Worm (Caenorhabditis elegans) whole organism, L3 larva: ENCODE measurements around the gene srg-60.

Experiments
- ama-1 ChIP-seq: fragments of 150-350 bp; optimal IDR thresholded peaks from 2 replicates; lab custom pipeline; 2018
- ceh-16 ChIP-seq: sonication (generic microtip); optimal IDR thresholded peaks from 2 replicates; lab custom pipeline; 2017; ENCODE audit warnings: missing biosample characterization, missing genetic modification characterization
- ceh-28 ChIP-seq: fragments of 150-350 bp; optimal IDR thresholded peaks from 2 replicates; lab custom pipeline; 2014; ENCODE audit warnings: missing biosample characterization, missing genetic modification reagents, missing genetic modification characterization
- ceh-82 ChIP-seq: fragments of 150-350 bp; optimal IDR thresholded peaks from 2 replicates; lab custom pipeline; 2014; ENCODE audit warnings: missing biosample characterization, missing genetic modification characterization
- daf-12 ChIP-seq: fragments of 150-350 bp; optimal IDR thresholded peaks from 2 replicates; lab custom pipeline; 2014; ENCODE audit warnings: missing biosample characterization, missing genetic modification reagents, missing genetic modification characterization
- egl-27 ChIP-seq: sonication (generic microtip); optimal IDR thresholded peaks from 4 replicates; lab custom pipeline; 2017; ENCODE audit warnings: missing biosample characterization, missing genetic modification reagents, missing genetic modification characterization
- egl-5 ChIP-seq: fragments of 150-350 bp; optimal IDR thresholded peaks from 2 replicates; lab custom pipeline; 2017; ENCODE audit warnings: missing biosample characterization, missing genetic modification reagents, missing genetic modification characterization, inconsistent platforms
- elt-1 ChIP-seq: fragments of 150-350 bp; optimal IDR thresholded peaks from 2 replicates; lab custom pipeline; 2014; ENCODE audit warnings: missing biosample characterization, missing genetic modification characterization
- elt-2 ChIP-seq: sonication (generic microtip); optimal IDR thresholded peaks from 2 replicates; lab custom pipeline; 2016; ENCODE audit warnings: missing genetic modification reagents, mild to moderate bottlenecking, missing genetic modification characterization, missing compliant biosample characterization
- elt-3 ChIP-seq, 3 experiments: fragments of 150-350 bp in 1 of 3; sonication (generic microtip) in 2 of 3; optimal IDR thresholded peaks; 2 replicates in 2 of 3; 4 replicates in 1 of 3; lab custom pipeline; 2014 to 2017; ENCODE audit warnings: missing biosample characterization in 3 of 3, missing genetic modification characterization in 3 of 3
- fkh-2 ChIP-seq: fragments of 150-350 bp; optimal IDR thresholded peaks from 2 replicates; lab custom pipeline; 2014; ENCODE audit warnings: missing biosample characterization, missing genetic modification reagents, missing genetic modification characterization
- fos-1 ChIP-seq: fragments of 150-350 bp; optimal IDR thresholded peaks from 2 replicates; lab custom pipeline; 2014; ENCODE audit warnings: missing biosample characterization, missing genetic modification characterization
- hmg-11 ChIP-seq: sonication (generic microtip); optimal IDR thresholded peaks from 2 replicates; lab custom pipeline; 2016; ENCODE audit warnings: missing genetic modification characterization, missing compliant biosample characterization
- jun-1 ChIP-seq: fragments of 150-350 bp; optimal IDR thresholded peaks from 2 replicates; lab custom pipeline; 2014; ENCODE audit warnings: missing biosample characterization, missing genetic modification reagents, missing genetic modification characterization
- lin-15B ChIP-seq: fragments of 150-350 bp; optimal IDR thresholded peaks from 2 replicates; lab custom pipeline; 2014; ENCODE audit warnings: missing biosample characterization, missing genetic modification characterization
- mml-1 ChIP-seq: fragments of 150-350 bp; sonication (generic microtip); optimal IDR thresholded peaks from 3 replicates; lab custom pipeline; 2014; ENCODE audit warnings: missing biosample characterization, missing genetic modification characterization
- nfya-1 ChIP-seq: sonication (generic microtip); optimal IDR thresholded peaks from 2 replicates; lab custom pipeline; 2017; ENCODE audit warnings: missing genetic modification characterization, mild to moderate bottlenecking, missing compliant biosample characterization, antibody characterized with exemption, moderate library complexity; ENCODE audit not compliant: insufficient read depth
- nhr-11 ChIP-seq: fragments of 150-350 bp; optimal IDR thresholded peaks from 2 replicates; lab custom pipeline; 2014; ENCODE audit warnings: missing biosample characterization, missing genetic modification characterization
- nhr-12 ChIP-seq: fragments of 150-350 bp; optimal IDR thresholded peaks from 2 replicates; lab custom pipeline; 2014; ENCODE audit warnings: missing biosample characterization, missing genetic modification characterization
- nhr-23 ChIP-seq: fragments of 150-350 bp; optimal IDR thresholded peaks from 2 replicates; lab custom pipeline; 2014; ENCODE audit warnings: missing biosample characterization, missing genetic modification reagents, missing genetic modification characterization
- nhr-237 ChIP-seq: fragments of 150-350 bp; optimal IDR thresholded peaks from 2 replicates; lab custom pipeline; 2014; ENCODE audit warnings: missing biosample characterization, missing genetic modification characterization
- nhr-25 ChIP-seq: sonication (generic microtip); optimal IDR thresholded peaks from 2 replicates; lab custom pipeline; 2017; ENCODE audit warnings: missing biosample characterization, missing genetic modification characterization
- nhr-28 ChIP-seq: fragments of 150-350 bp; optimal IDR thresholded peaks from 2 replicates; lab custom pipeline; 2014; ENCODE audit warnings: missing biosample characterization, missing genetic modification characterization
- nhr-43 ChIP-seq: sonication (generic microtip); optimal IDR thresholded peaks from 2 replicates; lab custom pipeline; 2016; ENCODE audit warnings: mild to moderate bottlenecking, missing genetic modification characterization, missing compliant biosample characterization; ENCODE audit not compliant: poor library complexity, severe bottlenecking
- nhr-67 ChIP-seq: fragments of 150-350 bp; optimal IDR thresholded peaks from 2 replicates; lab custom pipeline; 2014; ENCODE audit warnings: missing biosample characterization, missing genetic modification characterization
- nhr-77 ChIP-seq: fragments of 150-350 bp; optimal IDR thresholded peaks from 2 replicates; lab custom pipeline; 2014; ENCODE audit warnings: missing biosample characterization, missing genetic modification characterization
- pha-4 ChIP-seq: fragments of 150-350 bp; optimal IDR thresholded peaks from 2 replicates; lab custom pipeline; 2014; ENCODE audit warnings: missing biosample characterization, missing genetic modification reagents, missing genetic modification characterization
- pqm-1 ChIP-seq: fragments of 150-350 bp; optimal IDR thresholded peaks from 2 replicates; lab custom pipeline; 2017; ENCODE audit warnings: missing biosample characterization, missing genetic modification characterization, inconsistent platforms
- sea-2 ChIP-seq: fragments of 150-350 bp; sonication (generic microtip); optimal IDR thresholded peaks from 4 replicates; lab custom pipeline; 2014; ENCODE audit warnings: missing biosample characterization, missing genetic modification reagents, missing genetic modification characterization
- skn-1 ChIP-seq: fragments of 150-350 bp; optimal IDR thresholded peaks from 2 replicates; lab custom pipeline; 2014; ENCODE audit warnings: missing biosample characterization, missing genetic modification characterization
- snpc-4 ChIP-seq: fragments of 150-350 bp; optimal IDR thresholded peaks from 2 replicates; lab custom pipeline; 2014; ENCODE audit warnings: missing biosample characterization, missing genetic modification characterization
- tbx-2 ChIP-seq: sonication (generic microtip); optimal IDR thresholded peaks from 2 replicates; lab custom pipeline; 2016; ENCODE audit warnings: mild to moderate bottlenecking, missing genetic modification characterization, missing compliant biosample characterization
- unc-39 ChIP-seq: sonication (generic microtip); optimal IDR thresholded peaks from 4 replicates; lab custom pipeline; 2017; ENCODE audit warnings: missing biosample characterization, missing genetic modification characterization
- unc-62 ChIP-seq: fragments of 150-350 bp; sonication (generic microtip); optimal IDR thresholded peaks from 4 replicates; lab custom pipeline; 2014; ENCODE audit warnings: missing biosample characterization, missing genetic modification reagents, missing genetic modification characterization
- zag-1 ChIP-seq: fragments of 150-350 bp; optimal IDR thresholded peaks from 2 replicates; lab custom pipeline; 2014; ENCODE audit warnings: missing biosample characterization, missing genetic modification characterization
- ztf-11 ChIP-seq: fragments of 150-350 bp; optimal IDR thresholded peaks from 2 replicates; lab custom pipeline; 2014; ENCODE audit warnings: missing biosample characterization, missing genetic modification characterization

The srg-60 gene

ce11 chrV:2759456-2759855, 37.0 kb upstream of the srg-60 start, which contains the start of gene srg-58:
Gene srg-58 (minus strand): TSS chrV:2759556.
- no peak for TF ChIP-seq mml-1 (tag; lab: Kevin White, UChicago)
- no peak for TF ChIP-seq zag-1
- TF ChIP-seq elt-1 (tag; lab: Kevin White, UChicago), result no peak
- no peak for TF ChIP-seq nhr-12 (tag; lab: Kevin White, UChicago)
- no peak for TF ChIP-seq unc-39
- no peak for TF ChIP-seq nhr-28 (tag; lab: Kevin White, UChicago)
- TF ChIP-seq elt-3 (tag; optimal IDR thresholded peaks at IDR 0.05; lab: Kevin White, UChicago), result no peak
- TF ChIP-seq nfya-1 (tag; lab: Kevin White, UChicago), result no peak
- no peak for TF ChIP-seq snpc-4 (tag; lab: Kevin White, UChicago)
- TF ChIP-seq ztf-11, result no peak
- no peak for TF ChIP-seq ceh-28 (tag; lab: Kevin White, UChicago)
- TF ChIP-seq egl-5 (tag; lab: Kevin White, UChicago), result no peak
- TF ChIP-seq unc-62 (GFP tag; lab: Kevin White, UChicago), result no peak
- TF ChIP-seq nhr-237 (tag; lab: Kevin White, UChicago), result no peak
- no peak for TF ChIP-seq elt-2 (tag; lab: Kevin White, UChicago)
- no peak for TF ChIP-seq nhr-11
- no peak for TF ChIP-seq nhr-77 (tag; lab: Kevin White, UChicago)
- TF ChIP-seq nhr-25 (tag; lab: Kevin White, UChicago), result no peak
- TF ChIP-seq hmg-11 (tag; lab: Kevin White, UChicago), result no peak

DNA sequence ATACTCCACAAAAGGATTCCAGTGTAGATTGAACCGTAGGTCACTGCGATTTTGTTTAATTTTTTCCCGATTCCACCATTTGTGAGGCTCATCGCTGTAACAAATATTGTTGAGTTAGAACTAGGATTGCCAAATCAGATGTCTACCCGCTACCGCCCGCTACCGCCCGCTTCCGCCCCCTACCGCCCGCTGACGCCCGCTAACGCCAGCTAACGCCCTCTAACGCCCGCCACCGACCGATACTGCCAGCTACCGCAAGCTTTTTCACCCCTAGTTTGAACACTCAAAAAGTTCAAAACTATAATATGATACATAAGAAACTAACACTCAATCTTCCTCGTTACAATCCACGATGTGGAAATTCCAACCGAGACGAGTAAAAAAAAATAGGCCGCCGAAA, 36.0 kb upstream of the srg-60 start:
- TF ChIP-seq nfya-1 (tag; lab: Kevin White, UChicago) (no peak), nhr-67 (tag; lab: Kevin White, UChicago) (no peak), egl-27 (tag; lab: Kevin White, UChicago) (no peak), unc-62 (GFP tag; lab: Kevin White, UChicago) (no peak), nhr-23 (tag; lab: Kevin White, UChicago) (no peak), fos-1 (tag; lab: Kevin White, UChicago) (no peak), lin-15B (no peak), jun-1 (tag; lab: Kevin White, UChicago) (no peak), nhr-25 (tag; lab: Kevin White, UChicago) (no peak), hmg-11 (tag; lab: Kevin White, UChicago) (no peak)

DNA sequence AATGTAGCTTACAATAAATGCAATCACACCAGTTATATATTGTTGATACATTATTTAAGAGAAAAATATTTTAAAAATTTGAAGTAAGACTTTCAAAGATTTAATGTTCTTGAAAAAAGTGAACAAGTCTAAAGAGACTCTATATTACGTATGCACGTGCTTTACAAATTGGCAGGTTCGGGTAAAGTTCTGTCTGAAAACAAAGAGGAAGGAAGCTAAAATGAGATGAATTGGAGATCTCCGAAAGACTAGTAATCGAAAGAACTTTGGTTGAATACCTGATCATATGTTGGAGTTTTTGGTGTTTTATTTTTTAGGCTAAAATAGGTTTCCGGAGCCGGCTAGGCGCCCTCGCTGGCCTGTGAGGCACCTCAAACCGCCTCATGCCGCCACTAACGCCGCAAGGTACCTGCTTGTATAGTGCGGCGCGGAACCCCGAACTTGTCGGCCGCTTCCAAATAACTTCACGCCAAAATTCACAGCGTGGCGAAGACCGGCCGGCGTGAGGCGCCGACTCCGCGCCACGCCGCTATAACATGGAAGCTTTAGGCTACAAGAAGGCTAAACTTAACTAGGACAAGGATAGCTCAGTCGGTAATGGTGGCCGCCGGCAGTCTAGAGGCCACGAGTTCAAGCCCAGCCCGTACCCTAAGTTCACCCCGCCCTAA, 34.9 kb upstream of the srg-60 start, which contains the start of gene srx-28:
srx-28 (minus strand) TSS at position 51 of the 668 bp plus-strand sequence.
- TF ChIP-seq elt-1 (tag; lab: Kevin White, UChicago), result no peak
- TF ChIP-seq egl-5 (tag; lab: Kevin White, UChicago), result no peak
- TF ChIP-seq ceh-16, result no peak
- TF ChIP-seq pqm-1, result no peak
- no peak for TF ChIP-seq fkh-2 (tag; lab: Kevin White, UChicago)
- TF ChIP-seq tbx-2, result no peak
- no peak for TF ChIP-seq unc-62 (GFP tag; lab: Kevin White, UChicago)
- TF ChIP-seq nhr-237 (tag; lab: Kevin White, UChicago), result no peak
- no peak for TF ChIP-seq ama-1 (lab: Kevin White, UChicago)
- no peak for TF ChIP-seq ceh-82 (tag; lab: Kevin White, UChicago)
- no peak for TF ChIP-seq nhr-25 (tag; lab: Kevin White, UChicago)
- TF ChIP-seq nfya-1 (tag; lab: Kevin White, UChicago), result no peak
- no peak for TF ChIP-seq ceh-28 (tag; lab: Kevin White, UChicago)

DNA sequence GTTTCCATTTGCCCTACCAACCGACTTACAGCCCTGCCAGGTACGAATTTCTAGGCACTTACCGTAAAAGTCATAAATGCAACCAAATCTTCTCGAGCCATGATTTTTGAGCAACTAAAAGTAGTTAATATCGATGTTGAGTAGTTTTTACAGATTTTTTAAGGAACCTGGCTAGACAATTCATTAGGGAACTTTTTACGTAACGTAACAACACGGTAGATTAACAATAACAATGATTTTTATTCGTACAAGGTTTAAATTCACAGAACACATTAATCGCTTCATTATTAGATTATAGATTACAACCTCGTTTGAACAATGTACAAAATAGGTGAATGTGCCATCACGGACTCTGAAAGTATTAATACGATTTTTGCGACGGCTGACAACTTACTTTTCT, 30.6 kb upstream of the srg-60 start, which contains the start of gene srx-26:
srx-26 (minus strand) TSS at position 101 of the 400 bp plus-strand sequence.
- TF ChIP-seq ztf-11 (no peak), nhr-23 (tag; lab: Kevin White, UChicago) (no peak), nhr-12 (tag; lab: Kevin White, UChicago) (no peak), skn-1 (tag; lab: Kevin White, UChicago) (no peak), nhr-25 (tag; lab: Kevin White, UChicago) (no peak), nhr-43 (tag; lab: Kevin White, UChicago) (no peak), daf-12 (tag; lab: Kevin White, UChicago) (no peak), sea-2 (GFP tag; lab: Kevin White, UChicago) (no peak), zag-1 (no peak), ceh-16 (no peak), hmg-11 (tag; lab: Kevin White, UChicago) (no peak), pha-4 (no peak), egl-27 (tag; lab: Kevin White, UChicago) (no peak)
